Worm (Caenorhabditis elegans) whole organism, late embryonic: ENCODE data around the gene fbxa-214.

Source experiments
- F13H6.1 ChIP-seq: sonication (generic microtip); optimal IDR thresholded peaks from 2 replicates; lab custom pipeline; 2016; ENCODE audit warnings: missing genetic modification characterization, missing compliant biosample characterization
- ama-1 ChIP-seq: fragments of 150-350 bp; optimal IDR thresholded peaks from 2 replicates; lab custom pipeline; 2014
- fkh-10 ChIP-seq: fragments of 150-350 bp; optimal IDR thresholded peaks from 2 replicates; lab custom pipeline; 2014; ENCODE audit warnings: missing biosample characterization, missing genetic modification reagents, missing genetic modification characterization
- pag-3 ChIP-seq: sonication (generic microtip); optimal IDR thresholded peaks from 2 replicates; lab custom pipeline; 2016; ENCODE audit warnings: missing compliant biosample characterization, missing genetic modification characterization, borderline replicate concordance
- pat-9 ChIP-seq: fragments of 200-800 bp; sonication (Bioruptor generic); optimal IDR thresholded peaks from 2 replicates; lab custom pipeline; 2018; ENCODE audit warnings: mild to moderate bottlenecking, missing genetic modification characterization, moderate library complexity, missing compliant biosample characterization
- pha-4 ChIP-seq: fragments of 150-350 bp; optimal IDR thresholded peaks from 2 replicates; lab custom pipeline; 2018; ENCODE audit warnings: missing biosample characterization, missing genetic modification reagents, missing genetic modification characterization
- pqm-1 ChIP-seq: sonication (generic microtip); optimal IDR thresholded peaks from 2 replicates; lab custom pipeline; 2016; ENCODE audit warnings: missing genetic modification characterization, missing compliant biosample characterization
- rnt-1 ChIP-seq: sonication (generic microtip); optimal IDR thresholded peaks from 2 replicates; lab custom pipeline; 2016; ENCODE audit warnings: missing genetic modification characterization, missing compliant biosample characterization
- sox-4 ChIP-seq: sonication (generic microtip); optimal IDR thresholded peaks from 2 replicates; lab custom pipeline; 2017; ENCODE audit warnings: mild to moderate bottlenecking, missing genetic modification characterization, inconsistent platforms, missing compliant biosample characterization
- syd-9 ChIP-seq: sonication (generic microtip); optimal IDR thresholded peaks from 2 replicates; lab custom pipeline; 2016; ENCODE audit warnings: mild to moderate bottlenecking, missing genetic modification characterization, moderate library complexity, missing compliant biosample characterization
- unc-42 ChIP-seq: sonication (generic microtip); optimal IDR thresholded peaks from 2 replicates; lab custom pipeline; 2016; ENCODE audit warnings: missing genotype, missing genetic modification characterization, missing compliant biosample characterization

DNA sequence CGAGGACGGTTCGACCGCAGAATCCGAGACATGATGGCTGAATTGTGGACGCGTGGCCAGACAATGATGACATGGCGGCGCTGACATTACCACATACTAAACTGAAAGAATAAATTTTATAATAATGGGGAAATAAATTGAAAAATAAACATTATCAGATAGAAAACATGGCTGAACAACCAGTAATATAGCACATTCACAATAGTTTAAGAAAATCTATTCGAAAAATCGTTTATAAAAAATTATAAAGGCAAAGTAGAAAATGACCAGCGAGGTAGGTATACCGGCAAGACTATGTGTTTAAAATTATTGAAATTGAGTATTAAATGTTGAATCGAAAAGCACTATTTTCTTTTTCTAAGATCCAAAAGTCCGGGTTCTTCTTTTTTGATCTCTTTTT lies 18.7 kb downstream of the fbxa-214 start, which contains the start of gene jamp-1:
- no peak for TF ChIP-seq unc-42 (tag; lab: Kevin White, UChicago)
- TF ChIP-seq pat-9 (tag; lab: Kevin White, UChicago) = no peak
- TF ChIP-seq rnt-1 (tag; lab: Kevin White, UChicago) = no peak
- no peak for TF ChIP-seq syd-9 (tag; lab: Kevin White, UChicago)
- no peak for TF ChIP-seq fkh-10 (GFP tag; lab: Kevin White, UChicago)
- no peak for TF ChIP-seq ama-1 (lab: Kevin White, UChicago)
- no peak for TF ChIP-seq pag-3
- TF ChIP-seq pha-4 (tag; lab: Kevin White, UChicago) = no peak
- TF ChIP-seq pqm-1 (tag; lab: Kevin White, UChicago) = no peak
- TF ChIP-seq F13H6.1 (tag; lab: Kevin White, UChicago) = no peak
- no peak for TF ChIP-seq sox-4 (tag; lab: Kevin White, UChicago)
